Fruit fly (Drosophila melanogaster) whole organism, embryonic: ENCODE results near the gene CG6962.

ENCODE experiments used
- Abd-B ChIP-seq: fragments of 200-800 bp; sonication (Bioruptor generic); optimal IDR thresholded peaks from 2 replicates; lab custom pipeline; 2018; ENCODE audit warnings: missing biosample characterization, mild to moderate bottlenecking, missing genetic modification characterization, moderate library complexity
- Ada2b ChIP-seq: fragments of 200-800 bp; sonication (Bioruptor generic); IDR thresholded peaks from 2 replicates; pipeline ENCODE4 v1.3.6; 2022; ENCODE audit warnings: missing biosample characterization, missing genetic modification characterization
- B-H1 ChIP-seq: fragments of 200-800 bp; sonication (Bioruptor generic); IDR thresholded peaks from 3 replicates; pipeline ENCODE4 v1.3.6; 2022; ENCODE audit warnings: missing biosample characterization, missing genetic modification characterization
- Bgb ChIP-seq: fragments of 200-800 bp; sonication (Bioruptor generic); IDR thresholded peaks from 2 replicates; pipeline ENCODE4 v1.3.6; 2022; ENCODE audit warnings: missing biosample characterization, missing genetic modification characterization; ENCODE audit not compliant: partially characterized antibody
- Blimp-1 ChIP-seq: fragments of 200-800 bp; sonication (Bioruptor generic); optimal IDR thresholded peaks from 3 replicates; lab custom pipeline; 2018; ENCODE audit warnings: missing biosample characterization, missing genetic modification characterization, mild to moderate bottlenecking, moderate library complexity, missing genetic modification reagents
- CG12071 ChIP-seq: fragments of 200-800 bp; sonication (Bioruptor generic); optimal IDR thresholded peaks from 3 replicates; lab custom pipeline; 2018; ENCODE audit warnings: missing biosample characterization, mild to moderate bottlenecking, missing genetic modification characterization
- CG1233 ChIP-seq: fragments of 200-800 bp; sonication (Bioruptor generic); optimal IDR thresholded peaks from 4 replicates; lab custom pipeline; 2018; ENCODE audit warnings: missing biosample characterization, mild to moderate bottlenecking, missing genetic modification characterization
- CG12942 ChIP-seq: fragments of 200-800 bp; sonication (Bioruptor generic); optimal IDR thresholded peaks from 3 replicates; lab custom pipeline; 2016; ENCODE audit warnings: missing biosample characterization, missing genetic modification characterization
- CG14441 ChIP-seq: fragments of 200-800 bp; sonication (Bioruptor generic); IDR thresholded peaks from 2 replicates; pipeline ENCODE4 v1.3.6; 2022; ENCODE audit warnings: missing biosample characterization, missing genetic modification characterization
- CG14860 ChIP-seq: fragments of 200-800 bp; sonication (Bioruptor generic); IDR thresholded peaks from 3 replicates; pipeline ENCODE4 v1.3.6; 2022; ENCODE audit warnings: missing biosample characterization, missing genetic modification characterization; ENCODE audit not compliant: partially characterized antibody
- CG15269 ChIP-seq: fragments of 200-800 bp; sonication (Bioruptor generic); optimal IDR thresholded peaks from 2 replicates; lab custom pipeline; 2018; ENCODE audit warnings: missing biosample characterization, mild to moderate bottlenecking, missing genetic modification characterization, moderate library complexity
- CG17328 ChIP-seq: fragments of 200-800 bp; sonication (Bioruptor generic); IDR thresholded peaks from 2 replicates; pipeline ENCODE4 v1.3.6; 2022; ENCODE audit warnings: missing biosample characterization, missing genetic modification characterization
- CG17359 ChIP-seq: fragments of 200-800 bp; sonication (Bioruptor generic); optimal IDR thresholded peaks from 3 replicates; lab custom pipeline; 2018; ENCODE audit warnings: missing biosample characterization, mild to moderate bottlenecking, missing genetic modification characterization, moderate library complexity
- CG17568 ChIP-seq: fragments of 200-800 bp; sonication (Bioruptor generic); optimal IDR thresholded peaks from 2 replicates; lab custom pipeline; 2018; ENCODE audit warnings: missing biosample characterization, mild to moderate bottlenecking, missing genetic modification characterization, moderate library complexity
- CG2199 ChIP-seq: fragments of 200-800 bp; sonication (Bioruptor generic); IDR thresholded peaks from 3 replicates; pipeline ENCODE4 v1.3.6; 2022; ENCODE audit warnings: missing biosample characterization, missing genetic modification characterization
- CG3838 ChIP-seq: fragments of 200-800 bp; sonication (Bioruptor generic); optimal IDR thresholded peaks from 3 replicates; lab custom pipeline; 2016; ENCODE audit warnings: missing biosample characterization, missing genetic modification characterization
- CG7786 ChIP-seq: fragments of 200-800 bp; sonication (Bioruptor generic); optimal IDR thresholded peaks from 2 replicates; lab custom pipeline; 2016; ENCODE audit warnings: missing biosample characterization, missing genetic modification characterization
- CTCF ChIP-seq: fragments of 200-800 bp; sonication (Bioruptor generic); optimal IDR thresholded peaks from 2 replicates; lab custom pipeline; 2017; ENCODE audit warnings: missing biosample characterization, mild to moderate bottlenecking, missing genetic modification characterization, moderate library complexity
- CkIIα-i1 ChIP-seq: fragments of 200-800 bp; sonication (Bioruptor generic); IDR thresholded peaks from 2 replicates; pipeline ENCODE4 v1.3.6; 2022; ENCODE audit warnings: missing biosample characterization, missing genetic modification characterization
- Drgx ChIP-seq: fragments of 200-800 bp; sonication (Bioruptor generic); IDR thresholded peaks from 2 replicates; pipeline ENCODE4 v1.3.6; 2022; ENCODE audit warnings: missing biosample characterization, missing genetic modification characterization
- HLH3B ChIP-seq: fragments of 200-800 bp; sonication (Bioruptor generic); IDR thresholded peaks from 2 replicates; pipeline ENCODE4 v1.3.6; 2022; ENCODE audit warnings: missing biosample characterization, missing genetic modification characterization
- Hr39 ChIP-seq: fragments of >200 bp; optimal IDR thresholded peaks from 2 replicates; lab custom pipeline; 2017
- NC2β ChIP-seq: fragments of 200-800 bp; sonication (Bioruptor generic); optimal IDR thresholded peaks from 2 replicates; lab custom pipeline; 2016; ENCODE audit warnings: missing biosample characterization, missing genetic modification characterization
- Oli ChIP-seq: fragments of 200-800 bp; sonication (Bioruptor generic); optimal IDR thresholded peaks from 2 replicates; lab custom pipeline; 2018; ENCODE audit warnings: missing biosample characterization, mild to moderate bottlenecking, missing genetic modification characterization, moderate library complexity
- Rx ChIP-seq: fragments of 200-800 bp; sonication (Bioruptor generic); IDR thresholded peaks from 2 replicates; pipeline ENCODE4 v1.3.6; 2022; ENCODE audit warnings: missing biosample characterization, missing genetic modification characterization
- Scr ChIP-seq: fragments of 200-800 bp; sonication (Bioruptor generic); IDR thresholded peaks from 2 replicates; pipeline ENCODE4 v1.3.6; 2022; ENCODE audit warnings: missing biosample characterization, missing genetic modification characterization; ENCODE audit not compliant: partially characterized antibody
- Usf ChIP-seq: fragments of 200-800 bp; sonication (Bioruptor generic); optimal IDR thresholded peaks from 2 replicates; lab custom pipeline; 2017; ENCODE audit warnings: missing genotype, missing biosample characterization, missing genetic modification characterization
- ase ChIP-seq: fragments of 200-800 bp; sonication (Bioruptor generic); IDR thresholded peaks from 3 replicates; pipeline ENCODE4 v1.3.6; 2022; ENCODE audit warnings: missing biosample characterization, missing genetic modification characterization
- bcd ChIP-seq: fragments of 200-800 bp; sonication (Bioruptor generic); optimal IDR thresholded peaks from 2 replicates; lab custom pipeline; 2017; ENCODE audit warnings: missing biosample characterization, mild to moderate bottlenecking, missing genetic modification characterization
- crc ChIP-seq: fragments of 200-800 bp; sonication (Bioruptor generic); optimal IDR thresholded peaks from 2 replicates; lab custom pipeline; 2016; ENCODE audit warnings: missing biosample characterization, missing genetic modification characterization
- fd3F ChIP-seq: fragments of 200-800 bp; sonication (Bioruptor generic); optimal IDR thresholded peaks from 2 replicates; lab custom pipeline; 2018; ENCODE audit warnings: missing biosample characterization, mild to moderate bottlenecking, missing genetic modification characterization, moderate library complexity
- insv ChIP-seq, 2 experiments: fragments of 200-800 bp; sonication (Bioruptor generic); optimal IDR thresholded peaks; 3 replicates each; lab custom pipeline; 2016 to 2018; ENCODE audit warnings: missing biosample characterization in 2 of 2, missing genetic modification characterization in 2 of 2
- kah ChIP-seq: fragments of 200-800 bp; sonication (Bioruptor generic); optimal IDR thresholded peaks from 2 replicates; lab custom pipeline; 2018; ENCODE audit warnings: missing biosample characterization, mild to moderate bottlenecking, missing genetic modification characterization
- lilli ChIP-seq: fragments of 200-800 bp; sonication (Bioruptor generic); optimal IDR thresholded peaks from 3 replicates; lab custom pipeline; 2016; ENCODE audit warnings: missing biosample characterization, missing genetic modification characterization
- odd ChIP-seq: fragments of 200-800 bp; sonication (Bioruptor generic); optimal IDR thresholded peaks from 2 replicates; lab custom pipeline; 2017; ENCODE audit warnings: missing biosample characterization, mild to moderate bottlenecking, missing genetic modification characterization
- peb ChIP-seq: fragments of 200-800 bp; sonication (Bioruptor generic); IDR thresholded peaks from 2 replicates; pipeline ENCODE4 v1.3.6; 2022; ENCODE audit warnings: missing biosample characterization, missing genetic modification characterization
- phol ChIP-seq: fragments of 200-800 bp; sonication (Bioruptor generic); optimal IDR thresholded peaks from 3 replicates; lab custom pipeline; 2018; ENCODE audit warnings: missing biosample characterization, mild to moderate bottlenecking, missing genetic modification characterization, moderate library complexity
- ro ChIP-seq: fragments of 200-800 bp; sonication (Bioruptor generic); IDR thresholded peaks from 2 replicates; pipeline ENCODE4 v1.3.6; 2022; ENCODE audit warnings: missing biosample characterization, missing genetic modification characterization
- sim ChIP-seq: fragments of 200-800 bp; sonication (Bioruptor generic); IDR thresholded peaks from 2 replicates; pipeline ENCODE4 v1.3.6; 2022; ENCODE audit warnings: missing biosample characterization, missing genetic modification characterization
- slbo ChIP-seq: fragments of 200-800 bp; sonication (Bioruptor generic); IDR thresholded peaks from 2 replicates; pipeline ENCODE4 v1.3.6; 2022; ENCODE audit warnings: missing biosample characterization, missing genetic modification characterization
- usp ChIP-seq: fragments of >200 bp; optimal IDR thresholded peaks from 2 replicates; lab custom pipeline; 2017; ENCODE audit warnings: missing biosample characterization, missing genetic modification characterization
- wek ChIP-seq: fragments of 200-800 bp; sonication (Bioruptor generic); optimal IDR thresholded peaks from 3 replicates; lab custom pipeline; 2018; ENCODE audit warnings: missing biosample characterization, mild to moderate bottlenecking, missing genetic modification characterization, moderate library complexity

CG6962 gene

DNA sequence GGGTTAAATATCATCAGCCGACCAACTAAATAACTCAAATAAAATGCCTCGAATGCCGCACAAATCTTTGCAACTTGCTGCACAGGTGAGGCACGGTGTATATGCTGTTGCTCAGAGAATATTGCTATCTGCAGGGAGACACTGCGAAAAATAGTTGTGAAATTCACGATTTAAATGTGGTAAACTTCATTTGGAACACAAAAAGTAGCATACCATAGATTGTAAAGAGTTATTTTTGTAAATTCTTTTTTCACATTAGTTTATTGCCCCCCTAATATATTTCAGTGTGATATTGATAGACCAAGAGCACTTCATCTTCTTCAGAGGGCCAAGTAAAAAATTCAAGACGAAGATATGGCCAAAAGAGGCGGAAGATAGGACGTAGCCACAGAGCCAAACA lies 38.3 kb upstream of the CG6962 start (continued):
- TF ChIP-seq Oli (tag; lab: Kevin White, UChicago) (peak; percentile 28), wek (no peak), Ada2b (peak; percentile 44; the same call in 1 of the 2 replicates), CG12942 (GFP tag; lab: Kevin White, UChicago) (no peak), usp (GFP tag; lab: Kevin White, UChicago) (no peak), HLH3B (GFP tag; lab: Robert Waterston, UW) (no peak), B-H1 (GFP tag; lab: Robert Waterston, UW) (peak; percentile 50; the same call in 2 of the 3 replicates), bcd (GFP tag; lab: Kevin White, UChicago) (no peak), Drgx (GFP tag; lab: Robert Waterston, UW) (peak; percentile 86), slbo (GFP tag; lab: Robert Waterston, UW) (peak; percentile 43; the same call in 1 of the 2 replicates), NC2β (no peak), CG15269 (tag; lab: Kevin White, UChicago) (peak; percentile 26), lilli (peak; percentile 0)

- TF ChIP-seq CG1233 (GFP tag; lab: Kevin White, UChicago) (no peak), Abd-B (GFP tag; lab: Kevin White, UChicago) (no peak), kah (no peak), fd3F (GFP tag; lab: Kevin White, UChicago) (no peak), Blimp-1 (GFP tag; lab: Kevin White, UChicago) (no peak), CG17359 (no peak), CG14441 (GFP tag; lab: Robert Waterston, UW) (no peak), phol (tag; lab: Kevin White, UChicago) (no peak), Bgb (GFP tag; lab: Robert Waterston, UW) (no peak), CG14860 (GFP tag; lab: Robert Waterston, UW) (no peak), insv (GFP tag; optimal IDR thresholded peaks at IDR 0.05; lab: Kevin White, UChicago) (no peak), Hr39 (lab: Kevin White, UChicago) (no peak), Rx (GFP tag; lab: Robert Waterston, UW) (no peak), CG17328 (GFP tag; lab: Robert Waterston, UW) (no peak), Usf (GFP tag; lab: Kevin White, UChicago) (no peak), HLH3B (GFP tag; lab: Robert Waterston, UW) (no peak)
These were observed 20.6 kb upstream of the CG6962 start for dm6 chr3R:11902893-11903292.

- TF ChIP-seq ase (GFP tag; lab: Robert Waterston, UW) (no peak), ro (GFP tag; lab: Robert Waterston, UW) (no peak), usp (GFP tag; lab: Kevin White, UChicago) (no peak), Scr (GFP tag; lab: Robert Waterston, UW) (no peak), CG7786 (GFP tag; lab: Kevin White, UChicago) (no peak), CG3838 (no peak), peb (GFP tag; lab: Robert Waterston, UW) (no peak), CG12071 (GFP tag; lab: Kevin White, UChicago) (no peak), Abd-B (GFP tag; lab: Kevin White, UChicago) (no peak), sim (GFP tag; lab: Robert Waterston, UW) (no peak), CTCF (GFP tag; lab: Kevin White, UChicago) (no peak), CkIIα-i1 (GFP tag; lab: Robert Waterston, UW) (no peak), fd3F (GFP tag; lab: Kevin White, UChicago) (no peak), CG2199 (GFP tag; lab: Robert Waterston, UW) (no peak), odd (GFP tag; lab: Kevin White, UChicago) (no peak), CG17568 (GFP tag; lab: Kevin White, UChicago) (no peak), NC2β (no peak), crc (GFP tag; lab: Kevin White, UChicago) (no peak)
- TF ChIP-seq, all 482 proteins: peak for 0
These were observed 14.9 kb upstream of the CG6962 start, which contains the start of gene CG34307 for dm6 chr3R:11897282-11897681. TSS of gene CG34307 (plus strand) at chr3R:11897582.
